Fruit fly (Drosophila melanogaster) whole organism, adult: ENCODE data around the gene CG4650.
"Not testable (repeated sequence)": the region's sequence is repeated elsewhere in the genome, so short reads cannot be mapped to it uniquely, and the experiment has no call there.

Experiments used
- CG11617 ChIP-seq: fragments of 200-800 bp; sonication (Bioruptor generic); optimal IDR thresholded peaks from 2 replicates; lab custom pipeline; 2017; ENCODE audit warnings: mild to moderate bottlenecking, missing biosample characterization, missing genetic modification reagents, missing genetic modification characterization
- CG12768 ChIP-seq: fragments of 200-800 bp; sonication (Bioruptor generic); optimal IDR thresholded peaks from 2 replicates; lab custom pipeline; 2017; ENCODE audit warnings: missing biosample characterization, missing genetic modification characterization, mild to moderate bottlenecking, moderate library complexity, missing genetic modification reagents
- CG1620 ChIP-seq: fragments of 200-800 bp; sonication (Bioruptor generic); optimal IDR thresholded peaks from 2 replicates; lab custom pipeline; 2016; ENCODE audit warnings: missing biosample characterization, missing genetic modification characterization
- CG33017 ChIP-seq: fragments of 200-800 bp; sonication (Bioruptor generic); optimal IDR thresholded peaks from 2 replicates; lab custom pipeline; 2018; ENCODE audit warnings: missing biosample characterization, mild to moderate bottlenecking, missing genetic modification characterization, moderate library complexity
- CG5204 ChIP-seq: fragments of 200-800 bp; sonication (Bioruptor generic); optimal IDR thresholded peaks from 2 replicates; lab custom pipeline; 2016; ENCODE audit warnings: missing biosample characterization, missing genetic modification characterization
- CG7045 ChIP-seq: fragments of 200-800 bp; sonication (Bioruptor generic); optimal IDR thresholded peaks from 2 replicates; lab custom pipeline; 2017; ENCODE audit warnings: missing biosample characterization, mild to moderate bottlenecking, missing genetic modification characterization
- CG7101 ChIP-seq: fragments of 200-800 bp; sonication (Bioruptor generic); optimal IDR thresholded peaks from 2 replicates; lab custom pipeline; 2018; ENCODE audit warnings: missing biosample characterization, mild to moderate bottlenecking, missing genetic modification characterization, moderate library complexity
- Clk ChIP-seq: fragments of 200-800 bp; sonication (Bioruptor generic); optimal IDR thresholded peaks from 2 replicates; lab custom pipeline; 2017; ENCODE audit warnings: missing biosample characterization, missing genetic modification characterization
- Crg-1 ChIP-seq: fragments of 200-800 bp; sonication (Bioruptor generic); optimal IDR thresholded peaks from 2 replicates; lab custom pipeline; 2016; ENCODE audit warnings: missing biosample characterization, missing genetic modification characterization
- Hr96 ChIP-seq: fragments of 200-800 bp; sonication (Bioruptor generic); optimal IDR thresholded peaks from 2 replicates; lab custom pipeline; 2016; ENCODE audit warnings: missing biosample characterization, missing genetic modification characterization
- Mnt ChIP-seq: fragments of 200-800 bp; sonication (Bioruptor generic); optimal IDR thresholded peaks from 2 replicates; lab custom pipeline; 2016; ENCODE audit warnings: missing biosample characterization, mild to moderate bottlenecking, missing genetic modification characterization
- bab1 ChIP-seq: fragments of 200-800 bp; sonication (Bioruptor generic); optimal IDR thresholded peaks from 3 replicates; lab custom pipeline; 2019; ENCODE audit warnings: missing biosample characterization, mild to moderate bottlenecking, missing genetic modification characterization, moderate library complexity
- cic ChIP-seq: fragments of 200-800 bp; sonication (Bioruptor generic); optimal IDR thresholded peaks from 2 replicates; lab custom pipeline; 2017; ENCODE audit warnings: missing biosample characterization, mild to moderate bottlenecking, missing genetic modification characterization, moderate library complexity
- kay ChIP-seq: fragments of 200-800 bp; sonication (Bioruptor generic); peaks from one replicate; lab custom pipeline; 2016; ENCODE audit warnings: missing biosample characterization, missing genetic modification characterization, borderline replicate concordance
- ovo ChIP-seq: fragments of 200-800 bp; sonication (Bioruptor generic); optimal IDR thresholded peaks from 2 replicates; lab custom pipeline; 2016; ENCODE audit warnings: missing biosample characterization, missing genetic modification characterization
- pad ChIP-seq: fragments of 200-800 bp; sonication (Bioruptor generic); optimal IDR thresholded peaks from 3 replicates; lab custom pipeline; 2017; ENCODE audit warnings: missing biosample characterization, missing genetic modification characterization, mild to moderate bottlenecking, moderate library complexity, missing genetic modification reagents
- tj ChIP-seq: fragments of 200-800 bp; sonication (Bioruptor generic); optimal IDR thresholded peaks from 3 replicates; lab custom pipeline; 2017; ENCODE audit warnings: missing biosample characterization, mild to moderate bottlenecking, missing genetic modification characterization, moderate library complexity
- toe ChIP-seq: fragments of 200-800 bp; sonication (Bioruptor generic); optimal IDR thresholded peaks from 2 replicates; lab custom pipeline; 2016; ENCODE audit warnings: missing biosample characterization, missing genetic modification characterization

The CG4650 gene

DNA sequence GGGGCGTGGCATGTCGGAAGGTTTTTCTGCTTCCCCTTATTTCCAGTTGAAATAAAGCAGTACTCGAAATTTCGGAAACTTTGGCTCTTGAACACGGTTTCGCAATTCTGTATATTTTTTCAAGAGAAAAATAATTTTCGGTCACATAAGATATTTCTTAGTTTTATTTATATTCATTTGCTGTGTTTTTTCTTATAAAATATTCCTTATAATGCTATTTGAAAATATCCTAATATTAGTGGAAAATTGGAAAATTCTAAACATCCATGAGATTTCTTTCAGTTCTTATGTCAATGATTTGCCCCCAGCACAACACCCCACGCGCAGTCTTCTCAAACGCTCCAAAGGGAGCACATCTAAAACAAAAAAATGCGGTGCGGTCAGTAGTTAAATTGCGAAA, 14.3 kb downstream of the CG4650 start, which contains the start of gene CG4691:
TSS of gene CG4691 (plus strand) at position 301 of the 400 bp plus-strand sequence.
- TF ChIP-seq CG11617 (no peak), CG12768 (GFP tag; lab: Kevin White, UChicago) (no peak), CG7045 (GFP tag; lab: Kevin White, UChicago) (no peak), Mnt (GFP tag; lab: Kevin White, UChicago) (no peak), Clk (GFP tag; lab: Kevin White, UChicago) (no peak), Hr96 (GFP tag; lab: Kevin White, UChicago) (no peak), CG1620 (no peak), pad (GFP tag; lab: Kevin White, UChicago) (no peak), cic (GFP tag; lab: Kevin White, UChicago) (no peak), CG33017 (tag; lab: Kevin White, UChicago) (no peak), ovo (no peak)

DNA sequence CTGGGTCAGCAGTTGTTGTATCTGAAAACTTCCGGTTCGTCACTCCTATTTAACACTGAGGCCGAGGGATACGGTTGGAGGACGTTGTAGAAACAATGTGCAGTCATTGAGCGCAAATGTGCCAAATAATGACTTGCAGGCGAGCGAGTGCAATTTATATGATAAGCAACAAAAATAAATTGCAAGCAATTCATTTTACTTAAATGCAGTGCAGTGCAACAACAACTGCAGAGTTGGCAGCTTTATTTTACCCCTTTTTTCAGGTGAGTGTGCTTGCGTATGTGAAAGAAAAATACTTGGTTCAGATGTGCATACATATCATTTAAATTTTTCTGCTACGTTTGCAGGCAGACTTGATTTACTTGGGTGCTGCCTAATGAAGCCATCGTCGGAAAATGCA, 28.7 kb downstream of the CG4650 start:
- no peak for TF ChIP-seq Mnt (GFP tag; lab: Kevin White, UChicago)
- no peak for TF ChIP-seq Clk (GFP tag; lab: Kevin White, UChicago)
- TF ChIP-seq CG5204 (GFP tag; lab: Kevin White, UChicago), result no peak
- no peak for TF ChIP-seq pad (GFP tag; lab: Kevin White, UChicago)
- TF ChIP-seq tj (GFP tag; lab: Kevin White, UChicago), result peak; percentile 90

DNA sequence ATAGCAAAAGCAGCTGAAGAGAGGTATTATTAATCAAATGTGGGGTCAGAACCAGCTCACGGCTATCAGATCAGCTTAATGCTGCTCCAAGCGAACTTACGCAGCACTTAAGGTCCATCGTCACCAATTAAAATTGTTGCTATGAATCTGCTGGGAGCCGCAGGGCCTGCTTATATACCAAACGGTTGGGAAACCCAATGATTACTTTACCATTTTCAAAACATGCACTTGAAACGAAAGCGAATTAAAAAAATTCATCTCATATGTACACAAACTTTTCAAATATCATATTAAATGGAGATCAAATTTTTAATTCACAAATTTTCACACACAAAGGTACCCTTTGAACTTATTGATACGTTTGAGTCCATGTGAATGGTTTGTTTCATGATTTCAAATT, 29.7 kb downstream of the CG4650 start, which contains the start of gene CG42587:
TSS of gene CG42587 (minus strand) at position 143 of the 400 bp plus-strand sequence.
- TF ChIP-seq pad (GFP tag; lab: Kevin White, UChicago) (no peak), cic (GFP tag; lab: Kevin White, UChicago) (no peak), CG7101 (no peak), CG12768 (GFP tag; lab: Kevin White, UChicago) (no peak), Crg-1 (GFP tag; lab: Kevin White, UChicago) (no peak), Mnt (GFP tag; lab: Kevin White, UChicago) (no peak), CG7045 (GFP tag; lab: Kevin White, UChicago) (no peak)

DNA sequence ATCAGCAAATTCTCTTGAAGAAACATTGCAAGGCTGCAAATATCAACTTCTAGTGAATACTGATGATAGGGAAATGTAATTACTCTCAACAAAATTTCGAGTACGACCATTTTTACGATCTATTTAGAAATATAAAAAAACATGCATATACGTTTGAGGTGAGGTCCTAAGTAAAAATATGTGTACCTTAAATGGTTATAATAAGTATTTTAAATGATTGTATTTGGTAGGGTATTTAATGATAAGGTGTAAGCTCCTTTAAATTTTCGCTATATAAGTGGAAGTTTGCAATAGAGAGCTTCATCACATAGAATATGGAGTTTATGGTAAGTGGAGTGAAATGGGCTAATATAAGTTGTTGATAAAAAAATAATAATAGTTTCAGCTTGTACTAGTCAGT, 30.7 kb downstream of the CG4650 start, which contains the start of gene CG42681:
TSS of gene CG42681 (plus strand) at position 301 of the 400 bp plus-strand sequence.
- TF ChIP-seq ovo, result no peak

DNA sequence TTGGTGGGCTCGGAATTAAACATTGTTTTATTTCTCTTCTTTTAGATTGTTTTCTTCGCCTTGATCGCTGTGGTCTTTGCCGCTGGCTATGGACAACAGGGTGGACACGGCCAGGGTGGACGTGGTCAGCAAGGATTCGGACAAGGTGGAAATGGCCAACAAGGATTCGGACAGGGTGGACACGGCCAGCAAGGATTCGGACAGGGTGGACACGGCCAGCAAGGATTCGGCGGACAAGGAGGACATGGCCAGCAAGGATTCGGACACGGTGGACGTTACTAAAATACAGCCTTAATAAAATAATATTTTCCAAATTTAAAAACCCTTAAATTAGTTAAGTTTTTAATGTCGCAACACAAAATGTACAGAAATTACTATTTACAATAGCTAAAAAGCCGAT, 31.4 kb downstream of the CG4650 start:
- TF ChIP-seq pad (GFP tag; lab: Kevin White, UChicago), result no peak
- no peak for TF ChIP-seq ovo
- no peak for TF ChIP-seq CG33017 (tag; lab: Kevin White, UChicago)
- TF ChIP-seq Mnt (GFP tag; lab: Kevin White, UChicago), result no peak
- TF ChIP-seq CG1620, result no peak
- no peak for TF ChIP-seq Hr96 (GFP tag; lab: Kevin White, UChicago)
- TF ChIP-seq toe (GFP tag; lab: Kevin White, UChicago), result no peak
- TF ChIP-seq tj (GFP tag; lab: Kevin White, UChicago), result no peak
- no peak for TF ChIP-seq CG7101
- no peak for TF ChIP-seq Clk (GFP tag; lab: Kevin White, UChicago)
- no peak for TF ChIP-seq bab1 (GFP tag; lab: Kevin White, UChicago)
- TF ChIP-seq kay (GFP tag; lab: Kevin White, UChicago), result no peak
- TF ChIP-seq CG5204 (GFP tag; lab: Kevin White, UChicago), result no peak
- no peak for TF ChIP-seq CG11617
- no peak for TF ChIP-seq CG12768 (GFP tag; lab: Kevin White, UChicago)

DNA sequence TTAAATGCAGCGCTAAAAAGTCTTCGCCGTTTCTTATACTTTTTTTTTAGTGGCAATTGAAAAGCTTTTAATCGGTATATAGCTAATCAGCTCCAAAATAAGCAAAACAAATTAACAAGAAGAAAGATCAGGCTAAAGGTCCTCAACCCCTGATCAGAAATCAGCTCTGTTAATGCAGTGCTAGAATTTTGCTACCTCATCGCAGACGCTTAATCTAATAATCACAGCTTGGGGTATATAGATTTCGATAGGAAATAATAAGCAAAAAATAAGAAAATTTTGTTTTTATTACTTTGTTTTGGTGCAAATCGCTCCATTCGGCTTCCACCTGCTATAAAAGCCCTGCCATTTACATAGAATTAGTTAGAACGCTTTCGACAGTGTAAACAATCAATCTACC, 31.9 kb downstream of the CG4650 start, which contains the start of gene CG34166:
TSS of gene CG34166 (plus strand) at position 301 of the 400 bp plus-strand sequence.
- TF ChIP-seq tj (GFP tag; lab: Kevin White, UChicago); CG11617; CG5204 (GFP tag; lab: Kevin White, UChicago): not testable (repeated sequence)

DNA sequence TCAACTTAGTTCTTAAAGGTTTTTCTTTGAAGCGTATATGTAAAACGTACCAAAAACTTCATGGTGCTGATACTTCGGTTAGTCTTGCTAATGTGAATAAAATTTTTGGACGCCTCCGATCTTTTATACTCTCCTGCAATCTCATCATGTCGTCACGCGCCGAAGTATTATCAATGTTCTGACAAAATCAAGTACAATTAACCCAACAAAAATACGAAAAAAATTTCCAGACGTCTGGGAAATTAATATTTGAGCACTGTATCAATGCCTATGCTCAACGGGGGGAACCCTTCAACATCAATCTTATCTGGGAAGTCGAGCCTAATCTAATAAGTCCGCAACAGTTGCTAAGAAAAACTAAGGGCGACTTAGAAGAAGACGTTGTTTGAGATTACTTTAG, 33.0 kb downstream of the CG4650 start, which contains the start of gene CG42586:
TSS of gene CG42586 (minus strand) at position 101 of the 400 bp plus-strand sequence.
- TF ChIP-seq CG12768 (GFP tag; lab: Kevin White, UChicago); CG1620; Clk (GFP tag; lab: Kevin White, UChicago): not testable (repeated sequence)

DNA sequence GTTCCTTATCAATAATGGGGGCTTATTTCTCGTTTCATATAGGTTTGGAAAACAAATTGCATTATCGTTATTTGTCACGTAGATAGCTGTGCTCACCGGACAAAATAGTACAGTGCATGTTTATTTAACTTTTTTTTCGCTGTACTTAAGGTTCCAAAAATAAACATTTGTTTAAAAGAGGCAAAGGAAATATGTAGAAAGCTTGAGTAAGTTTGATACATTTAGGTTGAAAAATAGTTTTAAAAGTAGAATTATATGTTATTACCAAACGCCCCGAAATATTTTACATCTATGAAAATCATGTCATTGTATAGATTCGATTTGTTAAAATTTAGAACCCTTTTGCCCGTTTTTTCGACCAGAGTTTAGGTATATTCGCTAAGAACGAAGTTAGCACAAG, 35.2 kb downstream of the CG4650 start, which contains the start of gene CG42585:
TSS of gene CG42585 (plus strand) at position 301 of the 400 bp plus-strand sequence.
- not testable (repeated sequence) for TF ChIP-seq bab1 (GFP tag; lab: Kevin White, UChicago); pad (GFP tag; lab: Kevin White, UChicago); CG11617
